Worm (Caenorhabditis elegans): ENCODE data around the gene Y94H6A.2.
"Not testable (repeated sequence)": the region's sequence is repeated elsewhere in the genome, so short reads cannot be mapped to it uniquely, and the experiment has no call there.

Gene Y94H6A.2

ce11 chrIV:2712935-2713334 is 17.2 kb upstream of the Y94H6A.2 start, which contains the start of gene Y94H6A.12:
Y94H6A.12 (minus strand) TSS chrIV:2713035.
- TF ChIP-seq nhr-129 (tag; optimal IDR thresholded peaks at IDR 0.05) (no peak), nhr-10 (tag; optimal IDR thresholded peaks at IDR 0.05) (no peak), egl-27 (tag; optimal IDR thresholded peaks at IDR 0.05) (no peak), mab-5 (tag; optimal IDR thresholded peaks at IDR 0.05) (no peak), nhr-237 (tag; optimal IDR thresholded peaks at IDR 0.05) (no peak), elt-3 (tag; optimal IDR thresholded peaks at IDR 0.05) (no peak), unc-55 (GFP tag; optimal IDR thresholded peaks at IDR 0.05) (no peak), F13H6.1 (tag; optimal IDR thresholded peaks at IDR 0.05) (no peak), nhr-77 (tag; optimal IDR thresholded peaks at IDR 0.05) (no peak), ama-1 (optimal IDR thresholded peaks at IDR 0.05) (no peak), dmd-4 (tag; optimal IDR thresholded peaks at IDR 0.05) (no peak), ZK546.5 (tag; optimal IDR thresholded peaks at IDR 0.05) (no peak), nhr-23 (tag; optimal IDR thresholded peaks at IDR 0.05) (no peak)

DNA sequence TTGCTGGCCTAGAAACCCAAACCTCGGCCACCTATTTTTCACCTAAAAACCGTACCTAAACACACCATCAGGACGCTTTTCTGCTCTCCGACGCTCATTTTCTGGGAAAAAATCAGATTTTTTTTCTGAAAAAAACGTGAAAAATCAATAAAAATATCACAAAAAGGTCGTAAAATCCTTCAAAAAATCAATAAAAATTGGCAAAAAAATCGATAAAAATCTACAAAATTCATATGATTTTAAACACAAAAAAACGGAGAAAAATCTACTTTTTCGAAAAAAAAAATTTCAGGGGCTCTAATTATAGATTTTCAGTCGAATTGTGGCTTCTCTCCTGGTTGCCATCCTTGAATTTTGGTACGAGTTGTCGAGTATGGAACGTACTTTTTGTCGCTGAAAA is 13.6 kb upstream of the Y94H6A.2 start, which contains the start of gene Y94H6A.7:
Gene Y94H6A.7 (minus strand): TSS at position 101 of the 400 bp plus-strand sequence.
- not testable (repeated sequence) for TF ChIP-seq egl-27 (tag; optimal IDR thresholded peaks at IDR 0.05); zag-1 (tag; optimal IDR thresholded peaks at IDR 0.05); blmp-1 (tag; optimal IDR thresholded peaks at IDR 0.05; ENCODE audit: insufficient read depth)

- TF ChIP-seq R02D3.7, zag-1, C34F6.9 (tag; optimal IDR thresholded peaks at IDR 0.05): not testable (repeated sequence)
Observed at ce11 chrIV:2719734-2720133, 10.4 kb upstream of the Y94H6A.2 start, which contains the start of gene ndua-12. ndua-12 (minus strand) TSS chrIV:2719834.

ce11 chrIV:2725784-2726183 is 4.3 kb upstream of the Y94H6A.2 start, which contains the start of gene ubxn-2:
ubxn-2 (minus strand) TSS chrIV:2725819.
- no peak for TF ChIP-seq lin-39 (tag; optimal IDR thresholded peaks at IDR 0.05)
- TF ChIP-seq alr-1 (tag; optimal IDR thresholded peaks at IDR 0.05), result no peak
- TF ChIP-seq unc-55 (GFP tag; optimal IDR thresholded peaks at IDR 0.05), result peak; percentile 85
- TF ChIP-seq sem-4 (tag; optimal IDR thresholded peaks at IDR 0.05), result peak; percentile 44
- peak; percentile 22 for TF ChIP-seq ceh-16 (tag; optimal IDR thresholded peaks at IDR 0.05)
- TF ChIP-seq dmd-4 (tag; optimal IDR thresholded peaks at IDR 0.05), result no peak
- TF ChIP-seq skn-1 (tag; optimal IDR thresholded peaks at IDR 0.05), result no peak
- peak; percentile 31 for TF ChIP-seq fos-1 (tag; optimal IDR thresholded peaks at IDR 0.05)
- TF ChIP-seq peb-1 (tag; optimal IDR thresholded peaks at IDR 0.05), result no peak
- no peak for TF ChIP-seq Y55F3AM.14 (GFP tag; optimal IDR thresholded peaks at IDR 0.05)
- peak; percentile 61 for TF ChIP-seq lin-11 (tag; optimal IDR thresholded peaks at IDR 0.05)
- no peak for TF ChIP-seq unc-39 (tag; optimal IDR thresholded peaks at IDR 0.05)
- TF ChIP-seq nhr-21 (tag; optimal IDR thresholded peaks at IDR 0.05), result peak; percentile 44
- peak; percentile 88 for TF ChIP-seq lin-13 (GFP tag; optimal IDR thresholded peaks at IDR 0.05)
- TF ChIP-seq nhr-77 (tag; optimal IDR thresholded peaks at IDR 0.05), result no peak
- TF ChIP-seq sma-9 (GFP tag; optimal IDR thresholded peaks at IDR 0.05), result no peak
- TF ChIP-seq sma-9 (tag; optimal IDR thresholded peaks at IDR 0.05), result no peak
- peak; percentile 33 for TF ChIP-seq mab-5 (tag; optimal IDR thresholded peaks at IDR 0.05)
- peak; percentile 12 for TF ChIP-seq snpc-4 (tag; optimal IDR thresholded peaks at IDR 0.05)
- TF ChIP-seq F13H6.1 (tag; optimal IDR thresholded peaks at IDR 0.05), result peak; percentile 78
- no peak for TF ChIP-seq nhr-12 (tag; optimal IDR thresholded peaks at IDR 0.05)
- TF ChIP-seq elt-3 (tag; optimal IDR thresholded peaks at IDR 0.05), result no peak
- TF ChIP-seq unc-62 (GFP tag; optimal IDR thresholded peaks at IDR 0.05), result no peak
- no peak for TF ChIP-seq ama-1 (optimal IDR thresholded peaks at IDR 0.05)
- no peak for TF ChIP-seq nhr-23 (tag; optimal IDR thresholded peaks at IDR 0.05)
- TF ChIP-seq elt-1 (tag; optimal IDR thresholded peaks at IDR 0.05), result no peak
- no peak for TF ChIP-seq aly-2 (tag; optimal IDR thresholded peaks at IDR 0.05)
- TF ChIP-seq zag-1 (tag; optimal IDR thresholded peaks at IDR 0.05), result peak; percentile 9
- TF ChIP-seq nhr-25 (tag; optimal IDR thresholded peaks at IDR 0.05), result peak; percentile 74
- TF ChIP-seq mdl-1 (tag; optimal IDR thresholded peaks at IDR 0.05), result peak in 1 of 2 experiments; percentile 25
- TF ChIP-seq blmp-1 (tag; optimal IDR thresholded peaks at IDR 0.05; ENCODE audit: insufficient read depth), result no peak
- no peak for TF ChIP-seq nhr-6 (tag; optimal IDR thresholded peaks at IDR 0.05)
- TF ChIP-seq ZK546.5 (tag; optimal IDR thresholded peaks at IDR 0.05), result no peak
- TF ChIP-seq nhr-10 (tag; optimal IDR thresholded peaks at IDR 0.05), result peak; percentile 5
- TF ChIP-seq crh-2 (tag; optimal IDR thresholded peaks at IDR 0.05), result peak; percentile 59
- TF ChIP-seq sma-3 (GFP tag; optimal IDR thresholded peaks at IDR 0.05), result peak; percentile 75
- TF ChIP-seq ztf-11 (tag; optimal IDR thresholded peaks at IDR 0.05), result no peak
- peak; percentile 87 for TF ChIP-seq gmeb-1 (tag; optimal IDR thresholded peaks at IDR 0.05)
- TF ChIP-seq lsy-2 (tag; optimal IDR thresholded peaks at IDR 0.05), result peak; percentile 82 to 90
- TF ChIP-seq nhr-237 (tag; optimal IDR thresholded peaks at IDR 0.05), result no peak
- no peak for TF ChIP-seq nhr-11 (tag; optimal IDR thresholded peaks at IDR 0.05)
- peak; percentile 46 for TF ChIP-seq nhr-129 (tag; optimal IDR thresholded peaks at IDR 0.05)
- TF ChIP-seq R02D3.7 (tag; optimal IDR thresholded peaks at IDR 0.05), result no peak
- TF ChIP-seq ztf-4 (tag; optimal IDR thresholded peaks at IDR 0.05), result no peak
